Fruit fly (Drosophila melanogaster): ENCODE data around the gene Ccdc85.

The Ccdc85 gene

dm6 chr2L:2987681-2988381 lies 11.3 kb upstream of the Ccdc85 start, which contains the start of the genes Chd1 and Bem46 (continued):
- TF ChIP-seq CG9727 (GFP tag; optimal IDR thresholded peaks at IDR 0.05) (peak; percentile 90), ro (GFP tag; IDR thresholded peaks at IDR 0.05) (peak; percentile 74), phol (tag; optimal IDR thresholded peaks at IDR 0.05) (peak; percentile 100), Dll (GFP tag; IDR thresholded peaks at IDR 0.05; ENCODE audit: partially characterized antibody) (0 out of 4 replicates have a peak, but pooled peaks have one; percentile 58), CG3407 (GFP tag; optimal IDR thresholded peaks at IDR 0.05) (peak; percentile 67), CG3838 (GFP tag; optimal IDR thresholded peaks at IDR 0.05) (peak; percentile 67), nerfin-1 (tag; optimal IDR thresholded peaks at IDR 0.05) (peak; percentile 77), CG14050 (GFP tag; IDR thresholded peaks at IDR 0.05) (peak; percentile 69), CG31365 (tag; optimal IDR thresholded peaks at IDR 0.05) (no peak), emc (GFP tag; optimal IDR thresholded peaks at IDR 0.05) (peak; percentile 51), stc (GFP tag; IDR thresholded peaks at IDR 0.05) (peak; percentile 35; the same call in 1 of the 2 replicates), ato (GFP tag; IDR thresholded peaks at IDR 0.05; ENCODE audit: partially characterized antibody) (no peak), NC2α (GFP tag; optimal IDR thresholded peaks at IDR 0.05) (no peak), CG16813 (GFP tag; IDR thresholded peaks at IDR 0.05; ENCODE audit: partially characterized antibody) (peak; percentile 27; the same call in 1 of the 3 replicates), CG17829 (tag; optimal IDR thresholded peaks at IDR 0.05) (peak; percentile 87), D19A (tag; optimal IDR thresholded peaks at IDR 0.05) (no peak), CG11093 (GFP tag; IDR thresholded peaks at IDR 0.05) (peak; percentile 78; the same call in 2 of the 3 replicates), CG3726 (GFP tag; IDR thresholded peaks at IDR 0.05) (0 out of 3 replicates have a peak, but pooled peaks have one; percentile 61), Meics (GFP tag; optimal IDR thresholded peaks at IDR 0.05) (peak; percentile 88), odd (GFP tag; optimal IDR thresholded peaks at IDR 0.05) (no peak), Neu2 (GFP tag; optimal IDR thresholded peaks at IDR 0.05; ENCODE audit: borderline replicate concordance) (no peak), mirr (GFP tag; optimal IDR thresholded peaks at IDR 0.05) (peak; percentile 15), CG7987 (GFP tag; optimal IDR thresholded peaks at IDR 0.05) (peak; percentile 54), CG12104 (GFP tag; optimal IDR thresholded peaks at IDR 0.05) (peak; percentile 80), shn (GFP tag; optimal IDR thresholded peaks at IDR 0.05) (peak; percentile 74), nom (GFP tag; optimal IDR thresholded peaks at IDR 0.05) (peak; percentile 32), gro (GFP tag; optimal IDR thresholded peaks at IDR 0.05) (peak; percentile 27), crol (GFP tag; IDR thresholded peaks at IDR 0.05) (peak; percentile 33; the same call in 1 of the 2 replicates), pum (GFP tag; optimal IDR thresholded peaks at IDR 0.05) (peak; percentile 72), CG14860 (GFP tag; IDR thresholded peaks at IDR 0.05; ENCODE audit: partially characterized antibody) (no peak), bigmax (GFP tag; optimal IDR thresholded peaks at IDR 0.05) (no peak), kay (GFP tag; optimal IDR thresholded peaks at IDR 0.05) (peak; percentile 72), CG18476 (GFP tag; optimal IDR thresholded peaks at IDR 0.05) (peak; percentile 71), dati (GFP tag; IDR thresholded peaks at IDR 0.05) (peak; percentile 60; the same call in 1 of the 2 replicates), toy (GFP tag; IDR thresholded peaks at IDR 0.05) (no peak), CG34224 (GFP tag; IDR thresholded peaks at IDR 0.05; ENCODE audit: partially characterized antibody) (no peak; the same call in 2 of the 3 replicates), CG18599 (GFP tag; optimal IDR thresholded peaks at IDR 0.05) (peak; percentile 88), CG9215 (GFP tag; IDR thresholded peaks at IDR 0.05) (peak; percentile 88), Dek (tag; optimal IDR thresholded peaks at IDR 0.05) (peak; percentile 87), Taf1 (GFP tag; IDR thresholded peaks at IDR 0.05) (peak; percentile 64; the same call in 1 of the 2 replicates), trem (tag; optimal IDR thresholded peaks at IDR 0.05) (peak; percentile 83), org-1 (GFP tag; optimal IDR thresholded peaks at IDR 0.05) (peak; percentile 64), HLH54F (GFP tag; optimal IDR thresholded peaks at IDR 0.05) (peak; percentile 86), CG7745 (tag; optimal IDR thresholded peaks at IDR 0.05) (no peak), al (GFP tag; IDR thresholded peaks at IDR 0.05) (peak; percentile 83), Hmr (GFP tag; optimal IDR thresholded peaks at IDR 0.05) (no peak), pnt (GFP tag; optimal IDR thresholded peaks at IDR 0.05) (peak; percentile 74), Sry-δ (GFP tag; optimal IDR thresholded peaks at IDR 0.05) (peak; percentile 54), CG32532 (GFP tag; IDR thresholded peaks at IDR 0.05) (peak; percentile 89)

All from whole organism, embryonic.